Fruit fly (Drosophila melanogaster) Kc167 (cell line): ENCODE measurements around the gene CG1965.

Source experiments
- Myc ChIP-seq: fragments of >200 bp; optimal IDR thresholded peaks from 2 replicates; lab custom pipeline; 2017; ENCODE audit warnings: missing external identifiers
- Sin3A ChIP-seq: fragments of >200 bp; optimal IDR thresholded peaks from 2 replicates; lab custom pipeline; 2018; ENCODE audit warnings: missing external identifiers
- h ChIP-seq: fragments of >200 bp; optimal IDR thresholded peaks from 3 replicates; lab custom pipeline; 2018; ENCODE audit warnings: missing external identifiers
- insv ChIP-seq: fragments of >200 bp; optimal IDR thresholded peaks from 3 replicates; lab custom pipeline; 2018; ENCODE audit warnings: missing external identifiers
- psq ChIP-seq: fragments of >200 bp; optimal IDR thresholded peaks from 2 replicates; lab custom pipeline; 2017; ENCODE audit warnings: missing external identifiers
- ttk ChIP-seq: sonication (Bioruptor generic); optimal IDR thresholded peaks from 2 replicates; lab custom pipeline; 2017; ENCODE audit warnings: missing external identifiers

The CG1965 gene

DNA sequence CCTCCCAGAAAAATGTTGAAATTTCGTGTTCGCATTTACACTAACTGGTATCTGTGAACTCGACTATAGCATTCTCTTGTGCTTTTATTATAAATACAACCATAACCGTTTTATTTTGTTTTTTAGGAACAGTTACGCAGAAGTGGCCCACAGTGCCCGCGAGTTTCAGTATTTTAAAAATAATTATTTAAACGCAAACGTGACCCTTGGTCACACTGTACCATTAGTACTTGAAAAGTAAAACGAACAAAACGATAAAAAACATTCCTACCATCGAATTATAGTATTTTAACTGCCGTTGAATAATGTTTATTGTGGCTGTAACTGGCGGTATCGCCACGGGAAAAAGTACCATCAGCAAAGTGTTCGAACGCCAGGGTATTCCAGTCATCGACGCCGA is 14.8 kb downstream of the CG1965 start, which contains the start of gene Dpck:
TSS of gene Dpck (plus strand) at position 211 of the 400 bp plus-strand sequence.
- TF ChIP-seq h (lab: Kevin White, UChicago) (no peak), ttk (no peak), insv (no peak), psq (lab: Kevin White, UChicago) (no peak), Sin3A (lab: Kevin White, UChicago) (no peak), Myc (lab: Kevin White, UChicago) (no peak)

DNA sequence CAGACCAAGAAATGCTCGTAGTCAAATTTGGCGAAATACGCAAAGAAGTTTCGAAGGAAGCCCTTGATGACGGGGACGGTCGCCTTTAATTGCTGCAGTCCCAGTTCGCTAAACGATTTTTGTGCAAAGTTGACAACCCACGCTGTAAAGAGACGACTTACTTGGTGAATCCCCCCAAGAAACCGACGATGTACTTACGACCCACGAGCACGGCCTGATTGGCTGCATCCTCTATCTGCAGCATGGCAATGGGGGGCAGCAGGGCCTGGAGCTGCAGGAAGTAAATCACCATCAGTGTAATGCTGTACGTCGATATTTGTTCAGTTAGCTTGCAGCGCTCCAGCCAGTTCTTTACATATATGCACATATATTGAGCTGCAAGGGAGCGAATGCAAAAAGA is 16.5 kb downstream of the CG1965 start:
- TF ChIP-seq Sin3A (lab: Kevin White, UChicago): no peak
- no peak for TF ChIP-seq h (lab: Kevin White, UChicago)
- no peak for TF ChIP-seq psq (lab: Kevin White, UChicago)
- no peak for TF ChIP-seq Myc (lab: Kevin White, UChicago)
- no peak for TF ChIP-seq insv

dm6 chr3R:7085455-7085854 is 18.3 kb downstream of the CG1965 start:
- no peak for TF ChIP-seq Myc (lab: Kevin White, UChicago)
- TF ChIP-seq Sin3A (lab: Kevin White, UChicago): no peak
- TF ChIP-seq insv: no peak
- TF ChIP-seq psq (lab: Kevin White, UChicago): no peak
- TF ChIP-seq h (lab: Kevin White, UChicago): no peak
- TF ChIP-seq ttk: no peak

DNA sequence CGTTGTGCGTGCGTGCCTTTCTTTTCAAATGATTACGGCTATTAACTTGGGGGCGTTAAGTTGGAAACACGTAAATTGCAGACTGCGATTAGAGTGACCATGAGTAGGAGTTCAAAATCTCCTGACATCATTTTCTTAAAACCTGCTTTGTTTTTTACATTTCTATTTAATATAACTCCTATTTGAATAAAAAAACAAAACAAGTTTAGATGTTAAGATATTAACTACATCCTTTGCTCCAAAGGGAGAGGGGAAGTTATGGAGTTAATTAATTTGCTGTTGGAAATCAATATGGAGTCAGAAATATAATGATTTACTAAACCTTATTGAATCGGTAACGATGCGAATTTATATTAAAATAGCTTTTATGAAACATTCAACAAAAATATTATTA is 18.8 kb downstream of the CG1965 start, which contains the start of gene Tailor:
TSS of gene Tailor (minus strand) at position 101 of the 394 bp plus-strand sequence.
- TF ChIP-seq psq (lab: Kevin White, UChicago): no peak
- no peak for TF ChIP-seq h (lab: Kevin White, UChicago)
- no peak for TF ChIP-seq Sin3A (lab: Kevin White, UChicago)
- no peak for TF ChIP-seq Myc (lab: Kevin White, UChicago)
- TF ChIP-seq ttk: no peak
- TF ChIP-seq insv: no peak

dm6 chr3R:7086377-7087200 is 19.4 kb downstream of the CG1965 start, which contains the start of gene alphaTub84B:
alphaTub84B (plus strand) TSS chr3R:7086599.
- TF ChIP-seq Sin3A (lab: Kevin White, UChicago) (no peak), h (lab: Kevin White, UChicago) (no peak), insv (no peak), Myc (lab: Kevin White, UChicago) (no peak), ttk (no peak), psq (lab: Kevin White, UChicago) (no peak)

DNA sequence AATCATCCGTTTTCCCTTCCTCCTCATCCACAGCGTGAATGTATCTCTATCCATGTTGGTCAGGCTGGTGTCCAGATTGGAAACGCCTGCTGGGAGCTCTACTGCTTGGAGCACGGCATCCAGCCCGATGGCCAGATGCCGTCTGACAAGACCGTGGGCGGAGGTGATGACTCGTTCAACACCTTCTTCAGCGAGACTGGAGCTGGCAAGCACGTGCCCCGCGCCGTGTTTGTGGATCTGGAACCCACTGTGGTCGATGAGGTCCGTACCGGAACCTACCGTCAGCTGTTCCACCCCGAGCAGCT is 20.0 kb downstream of the CG1965 start:
- TF ChIP-seq Sin3A (lab: Kevin White, UChicago): no peak
- TF ChIP-seq h (lab: Kevin White, UChicago): no peak

DNA sequence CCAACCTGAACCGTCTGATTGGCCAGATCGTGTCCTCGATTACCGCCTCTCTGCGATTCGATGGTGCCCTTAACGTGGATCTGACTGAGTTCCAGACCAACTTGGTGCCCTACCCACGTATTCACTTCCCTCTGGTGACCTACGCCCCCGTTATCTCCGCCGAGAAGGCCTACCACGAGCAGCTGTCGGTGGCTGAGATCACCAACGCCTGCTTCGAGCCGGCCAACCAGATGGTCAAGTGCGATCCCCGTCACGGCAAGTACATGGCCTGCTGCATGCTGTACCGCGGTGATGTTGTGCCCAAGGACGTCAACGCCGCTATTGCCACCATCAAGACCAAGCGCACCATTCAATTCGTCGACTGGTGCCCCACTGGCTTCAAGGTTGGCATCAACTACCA is 20.7 kb downstream of the CG1965 start:
- no peak for TF ChIP-seq psq (lab: Kevin White, UChicago)
- no peak for TF ChIP-seq Myc (lab: Kevin White, UChicago)
- no peak for TF ChIP-seq ttk
- TF ChIP-seq Sin3A (lab: Kevin White, UChicago): no peak
- TF ChIP-seq h (lab: Kevin White, UChicago): no peak
- no peak for TF ChIP-seq insv

DNA sequence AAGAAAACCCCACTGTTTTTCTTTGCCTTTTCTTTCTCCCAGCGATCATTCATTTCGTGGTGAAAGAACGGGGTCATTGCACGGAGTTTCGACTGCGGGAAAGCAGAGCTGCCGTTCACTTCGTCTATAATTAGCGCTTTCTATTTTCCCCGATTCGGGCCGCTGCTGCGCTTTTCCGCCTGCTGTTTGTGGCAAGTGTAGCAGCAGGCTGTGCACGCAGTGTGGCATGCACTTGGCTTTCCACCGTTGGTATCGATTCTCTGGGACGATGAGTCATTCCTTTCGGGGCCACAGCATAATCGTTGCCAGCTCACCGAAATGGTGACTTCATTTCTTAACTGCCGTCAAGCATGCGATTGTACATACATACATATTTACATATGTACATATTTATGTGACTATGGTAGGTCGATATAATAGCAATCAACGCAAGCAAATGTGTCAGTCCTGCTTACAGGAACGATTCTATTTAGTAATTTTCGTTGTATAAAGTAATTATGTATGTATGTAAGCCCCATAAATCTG is 21.7 kb downstream of the CG1965 start:
- TF ChIP-seq psq (lab: Kevin White, UChicago): no peak
- no peak for TF ChIP-seq h (lab: Kevin White, UChicago)
- TF ChIP-seq insv: no peak
- TF ChIP-seq Myc (lab: Kevin White, UChicago): no peak
- no peak for TF ChIP-seq ttk
- no peak for TF ChIP-seq Sin3A (lab: Kevin White, UChicago)

DNA sequence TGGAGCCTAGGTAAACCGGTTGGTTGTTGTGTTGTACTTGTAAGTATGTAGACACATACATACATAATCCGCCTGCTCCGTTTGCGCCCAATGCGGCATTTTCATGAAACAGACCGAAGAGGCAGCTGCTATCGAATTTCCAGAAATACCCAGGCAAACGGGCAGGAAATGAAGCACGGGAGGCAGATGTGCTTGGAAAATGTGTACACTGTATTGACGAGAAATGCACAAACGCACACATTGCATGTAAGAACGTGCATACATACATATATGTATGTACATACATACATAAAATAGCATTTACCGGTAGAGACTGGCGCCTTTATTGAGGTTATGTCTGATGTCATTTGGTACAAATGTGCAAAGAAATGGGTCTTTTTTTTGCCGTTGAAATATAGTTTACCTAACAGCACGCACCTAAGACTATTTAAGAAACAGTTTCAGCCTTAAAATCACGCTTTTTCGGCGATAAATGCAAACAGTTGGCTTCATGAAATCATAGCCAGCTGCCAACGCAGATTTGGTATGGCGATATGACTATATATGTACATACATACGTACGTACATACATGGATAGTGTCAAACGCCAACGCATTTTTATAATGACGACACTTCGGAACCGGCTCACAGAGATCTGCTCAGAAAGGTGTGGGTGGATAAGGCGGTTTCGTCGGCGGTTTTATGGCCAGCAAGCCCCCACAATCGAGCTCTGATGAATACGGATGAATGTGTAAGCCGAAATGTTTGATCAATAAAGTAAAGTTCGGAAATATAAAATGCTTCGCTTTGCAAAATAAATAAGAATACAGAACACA is 22.5 kb downstream of the CG1965 start:
- TF ChIP-seq insv (no peak), psq (lab: Kevin White, UChicago) (no peak), h (lab: Kevin White, UChicago) (no peak), ttk (no peak), Myc (lab: Kevin White, UChicago) (no peak), Sin3A (lab: Kevin White, UChicago) (no peak)

DNA sequence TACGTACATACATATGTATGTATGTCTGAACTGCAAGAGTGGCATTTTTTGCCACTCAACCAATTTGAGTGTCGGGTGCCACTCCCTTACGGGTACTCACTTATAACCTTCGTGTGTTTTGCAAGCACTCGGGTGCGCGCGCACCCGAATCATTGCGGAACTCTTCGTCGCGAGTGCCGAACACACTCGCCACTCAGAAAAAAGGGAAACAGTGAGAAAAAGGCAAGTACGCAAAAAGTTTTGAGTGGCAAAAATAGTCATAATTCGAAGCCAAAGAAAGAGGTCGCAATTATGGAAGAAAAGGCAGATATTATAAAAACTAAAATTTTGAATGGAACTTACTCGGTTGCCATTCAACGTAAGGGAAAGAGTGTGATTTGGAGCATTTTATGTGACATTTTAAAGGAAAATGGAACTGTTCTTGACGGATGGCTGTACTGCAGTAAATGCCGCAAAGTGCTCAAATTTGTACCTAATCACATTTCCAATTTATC is 23.2 kb downstream of the CG1965 start:
- no peak for TF ChIP-seq h (lab: Kevin White, UChicago)
- TF ChIP-seq ttk: no peak
- TF ChIP-seq psq (lab: Kevin White, UChicago): no peak
- no peak for TF ChIP-seq Sin3A (lab: Kevin White, UChicago)
- TF ChIP-seq insv: no peak
- TF ChIP-seq Myc (lab: Kevin White, UChicago): no peak

- no peak for TF ChIP-seq psq (lab: Kevin White, UChicago)
- TF ChIP-seq ttk: no peak
Observed at dm6 chr3R:7091904-7092303, 24.7 kb downstream of the CG1965 start.

- TF ChIP-seq Sin3A (lab: Kevin White, UChicago) (no peak), Myc (lab: Kevin White, UChicago) (no peak), ttk (no peak), h (lab: Kevin White, UChicago) (no peak), insv (no peak), psq (lab: Kevin White, UChicago) (no peak)
Observed at dm6 chr3R:7093592-7093991, 26.4 kb downstream of the CG1965 start.
